Fruit fly (Drosophila melanogaster): Measurements from ENCODE around the gene Cyp9f3.
A peak's percentile ranks its signal among the peaks of the same experiment; 100 is the strongest.

The Cyp9f3 gene

DNA sequence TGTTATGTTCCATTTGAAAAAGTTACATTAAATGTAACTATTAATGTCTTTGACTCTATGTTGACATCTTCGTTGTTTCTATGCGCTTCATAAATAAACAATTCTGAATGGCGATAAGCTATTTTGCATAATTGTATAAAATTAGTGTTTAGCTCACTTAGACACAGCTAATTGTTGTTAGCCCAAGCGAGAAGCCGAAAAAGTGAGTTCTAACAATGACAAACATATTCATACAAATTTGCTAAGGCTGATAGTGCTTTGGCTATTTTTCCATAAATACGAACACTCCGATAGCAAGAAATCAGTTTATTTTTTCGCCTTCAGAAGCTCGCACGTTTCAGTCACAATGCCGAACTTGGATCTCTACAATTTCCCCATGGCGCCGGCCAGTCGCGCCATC lies 20.5 kb downstream of the Cyp9f3 start, which contains the start of gene GstD7:
TSS of gene GstD7 (plus strand) at position 301 of the 400 bp plus-strand sequence.
- peak; percentile 18 for TF ChIP-seq kay (GFP tag; ENCODE audit: borderline replicate concordance)
- no peak for TF ChIP-seq CG33017 (tag; optimal IDR thresholded peaks at IDR 0.05)

DNA sequence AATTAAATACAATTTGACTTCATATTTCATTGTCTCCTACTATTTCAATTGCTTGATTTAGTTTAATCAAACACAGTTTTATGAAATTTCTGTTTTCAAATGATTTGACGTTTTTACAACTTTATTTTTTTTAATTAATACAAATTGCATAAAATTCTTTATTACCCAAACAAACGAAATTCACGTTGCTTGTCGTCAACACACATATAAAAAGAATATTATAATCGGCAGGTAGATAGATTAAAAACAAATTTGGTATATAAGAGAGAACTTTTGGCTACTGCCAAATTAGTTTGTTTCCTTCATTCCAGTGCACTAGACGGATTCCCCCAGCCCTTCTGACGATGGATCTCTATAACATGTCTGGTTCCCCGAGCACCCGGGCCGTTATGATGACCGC lies 21.9 kb downstream of the Cyp9f3 start, which contains the start of gene GstD6:
TSS of gene GstD6 (plus strand) at position 301 of the 400 bp plus-strand sequence.
- no peak for TF ChIP-seq cnc (optimal IDR thresholded peaks at IDR 0.05)
- no peak for TF ChIP-seq CG12768 (GFP tag; optimal IDR thresholded peaks at IDR 0.05)
- no peak for TF ChIP-seq pad (GFP tag; optimal IDR thresholded peaks at IDR 0.05)
- no peak for TF ChIP-seq CG1620 (GFP tag; optimal IDR thresholded peaks at IDR 0.05)
- TF ChIP-seq toe (GFP tag; optimal IDR thresholded peaks at IDR 0.05), result no peak
- no peak for TF ChIP-seq bab1 (GFP tag; optimal IDR thresholded peaks at IDR 0.05)
- no peak for TF ChIP-seq CG11617 (GFP tag; optimal IDR thresholded peaks at IDR 0.05)

DNA sequence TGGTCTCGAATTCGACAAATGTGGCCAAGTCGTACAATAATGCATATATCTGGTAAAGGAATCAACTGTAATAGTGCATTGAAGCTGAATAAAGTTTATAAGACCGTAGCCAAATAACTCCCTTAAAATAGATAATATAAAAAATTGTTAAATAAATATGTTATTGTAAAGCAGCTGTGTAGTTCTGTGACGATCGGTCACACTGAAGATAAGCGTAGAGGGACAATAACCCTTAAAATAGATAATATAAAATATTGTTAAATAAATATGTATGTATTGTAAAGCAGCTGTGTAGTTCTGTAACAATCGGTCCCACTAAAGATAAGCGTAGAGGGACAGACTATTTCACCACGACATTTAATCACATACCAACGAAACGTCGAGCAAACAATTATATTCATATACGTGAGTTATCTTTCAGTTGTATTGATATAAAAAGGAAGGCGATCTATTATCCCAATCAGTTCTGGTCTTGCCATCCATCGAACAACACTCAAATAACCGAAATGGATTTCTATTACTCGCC lies 23.4 kb downstream of the Cyp9f3 start, which contains the start of gene GstD5:
TSS of gene GstD5 (plus strand) at position 476 of the 526 bp plus-strand sequence.
- TF ChIP-seq CG7045 (GFP tag; optimal IDR thresholded peaks at IDR 0.05) (no peak), Crg-1 (GFP tag; optimal IDR thresholded peaks at IDR 0.05) (no peak)

DNA sequence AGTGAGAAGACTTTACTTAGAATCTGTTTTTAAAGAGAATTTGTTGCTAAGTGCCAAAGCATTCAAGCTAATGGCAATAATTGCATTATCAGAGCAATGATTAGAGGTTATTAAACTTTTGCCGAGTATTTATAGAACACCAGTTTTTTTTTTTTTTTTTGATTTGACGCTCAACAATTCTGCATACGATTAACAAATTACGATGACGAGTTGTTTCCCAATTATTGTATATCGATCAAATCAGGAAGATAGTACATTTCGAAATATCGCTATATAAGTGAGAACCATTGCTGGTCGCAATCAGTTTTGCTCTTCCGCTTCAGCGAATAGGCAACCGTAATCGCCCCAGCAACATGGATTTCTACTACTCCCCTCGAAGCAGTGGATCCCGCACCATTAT lies 24.9 kb downstream of the Cyp9f3 start, which contains the start of gene GstD4:
TSS of gene GstD4 (plus strand) at position 301 of the 400 bp plus-strand sequence.
- TF ChIP-seq Mnt (GFP tag; optimal IDR thresholded peaks at IDR 0.05), result no peak
- no peak for TF ChIP-seq Crg-1 (GFP tag; optimal IDR thresholded peaks at IDR 0.05)
- no peak for TF ChIP-seq CG5204 (GFP tag; optimal IDR thresholded peaks at IDR 0.05)
- TF ChIP-seq pad (GFP tag; optimal IDR thresholded peaks at IDR 0.05), result no peak
- no peak for TF ChIP-seq Hr96 (GFP tag; optimal IDR thresholded peaks at IDR 0.05)
- no peak for TF ChIP-seq ovo (GFP tag; optimal IDR thresholded peaks at IDR 0.05)
- no peak for TF ChIP-seq toe (GFP tag; optimal IDR thresholded peaks at IDR 0.05)
- TF ChIP-seq tj (GFP tag; optimal IDR thresholded peaks at IDR 0.05), result no peak
- TF ChIP-seq CG14711 (tag; optimal IDR thresholded peaks at IDR 0.05), result no peak
- TF ChIP-seq cnc (optimal IDR thresholded peaks at IDR 0.05), result no peak
- no peak for TF ChIP-seq bab1 (GFP tag; optimal IDR thresholded peaks at IDR 0.05)
- TF ChIP-seq CG33017 (tag; optimal IDR thresholded peaks at IDR 0.05), result no peak
- TF ChIP-seq kay (GFP tag; ENCODE audit: borderline replicate concordance), result no peak
- TF ChIP-seq CG7045 (GFP tag; optimal IDR thresholded peaks at IDR 0.05), result no peak
- no peak for TF ChIP-seq CG1620 (GFP tag; optimal IDR thresholded peaks at IDR 0.05)
- no peak for TF ChIP-seq CG7101 (tag; optimal IDR thresholded peaks at IDR 0.05)
- no peak for TF ChIP-seq Clk (GFP tag; optimal IDR thresholded peaks at IDR 0.05)
- TF ChIP-seq cic (GFP tag; optimal IDR thresholded peaks at IDR 0.05), result no peak
- no peak for TF ChIP-seq CG11617 (GFP tag; optimal IDR thresholded peaks at IDR 0.05)

DNA sequence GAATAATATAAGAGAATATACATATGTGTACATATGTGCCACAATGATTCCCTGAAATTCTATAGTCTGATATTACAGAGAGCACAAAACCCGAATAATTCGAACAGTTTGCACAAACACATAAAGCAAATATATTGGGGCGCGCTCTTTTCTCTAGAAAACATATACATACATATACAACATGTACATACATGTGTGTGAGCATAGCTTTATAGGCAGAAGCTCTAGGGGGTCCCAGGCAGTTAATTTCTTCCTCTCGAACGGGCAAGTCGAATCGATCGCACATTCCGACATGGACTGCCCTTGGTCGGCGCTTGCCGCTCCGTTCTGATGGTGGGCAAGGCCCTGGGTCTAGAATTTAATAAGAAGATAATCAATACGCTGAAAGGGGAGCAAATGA lies 25.9 kb downstream of the Cyp9f3 start, which contains the start of gene GstD3:
TSS of gene GstD3 (plus strand) at position 269 of the 400 bp plus-strand sequence.
- no peak for TF ChIP-seq CG12768 (GFP tag; optimal IDR thresholded peaks at IDR 0.05)
- TF ChIP-seq CG7101 (tag; optimal IDR thresholded peaks at IDR 0.05), result no peak
- TF ChIP-seq kay (GFP tag; ENCODE audit: borderline replicate concordance), result peak; percentile 50

DNA sequence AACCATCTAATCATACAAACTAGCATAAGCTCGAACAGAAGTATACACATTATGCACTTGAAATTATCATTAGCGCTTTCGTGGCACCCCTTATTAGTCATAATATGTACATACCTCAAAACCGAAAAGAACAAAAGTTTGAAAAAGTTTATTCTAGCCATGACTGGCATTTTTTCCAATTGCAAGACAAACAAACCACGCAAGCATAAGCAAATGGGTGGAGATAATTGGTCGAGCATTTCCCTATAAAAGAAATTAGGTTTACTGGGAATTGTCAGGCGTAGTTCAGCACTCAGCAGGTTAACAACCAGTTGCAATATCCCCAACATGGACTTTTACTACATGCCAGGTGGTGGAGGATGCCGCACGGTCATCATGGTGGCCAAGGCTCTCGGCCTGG lies 27.1 kb downstream of the Cyp9f3 start, which contains the start of gene GstD2:
TSS of gene GstD2 (plus strand) at position 301 of the 400 bp plus-strand sequence.
- TF ChIP-seq cnc (optimal IDR thresholded peaks at IDR 0.05) (peak in 1 of 2 experiments; percentile 48), toe (GFP tag; optimal IDR thresholded peaks at IDR 0.05) (no peak)

DNA sequence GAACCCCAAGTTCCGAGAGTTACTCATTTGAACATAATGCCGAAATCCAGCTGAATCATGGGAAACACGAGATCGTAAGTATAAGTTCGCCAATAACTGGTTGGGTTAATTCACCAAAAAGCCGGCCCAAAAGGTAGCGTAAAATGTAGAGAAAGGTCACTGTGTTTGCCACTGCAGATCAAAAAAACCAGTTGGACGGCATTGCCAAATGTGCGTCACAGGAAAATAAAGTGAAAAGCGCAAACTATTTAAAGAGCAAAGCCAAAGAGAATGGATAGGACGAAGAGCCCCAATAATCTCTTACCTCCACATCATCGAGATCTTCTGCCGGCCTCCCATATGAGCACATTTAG lies 28.1 kb downstream of the Cyp9f3 start:
- TF ChIP-seq tj (GFP tag; optimal IDR thresholded peaks at IDR 0.05) (peak; percentile 51), CG5204 (GFP tag; optimal IDR thresholded peaks at IDR 0.05) (no peak)

DNA sequence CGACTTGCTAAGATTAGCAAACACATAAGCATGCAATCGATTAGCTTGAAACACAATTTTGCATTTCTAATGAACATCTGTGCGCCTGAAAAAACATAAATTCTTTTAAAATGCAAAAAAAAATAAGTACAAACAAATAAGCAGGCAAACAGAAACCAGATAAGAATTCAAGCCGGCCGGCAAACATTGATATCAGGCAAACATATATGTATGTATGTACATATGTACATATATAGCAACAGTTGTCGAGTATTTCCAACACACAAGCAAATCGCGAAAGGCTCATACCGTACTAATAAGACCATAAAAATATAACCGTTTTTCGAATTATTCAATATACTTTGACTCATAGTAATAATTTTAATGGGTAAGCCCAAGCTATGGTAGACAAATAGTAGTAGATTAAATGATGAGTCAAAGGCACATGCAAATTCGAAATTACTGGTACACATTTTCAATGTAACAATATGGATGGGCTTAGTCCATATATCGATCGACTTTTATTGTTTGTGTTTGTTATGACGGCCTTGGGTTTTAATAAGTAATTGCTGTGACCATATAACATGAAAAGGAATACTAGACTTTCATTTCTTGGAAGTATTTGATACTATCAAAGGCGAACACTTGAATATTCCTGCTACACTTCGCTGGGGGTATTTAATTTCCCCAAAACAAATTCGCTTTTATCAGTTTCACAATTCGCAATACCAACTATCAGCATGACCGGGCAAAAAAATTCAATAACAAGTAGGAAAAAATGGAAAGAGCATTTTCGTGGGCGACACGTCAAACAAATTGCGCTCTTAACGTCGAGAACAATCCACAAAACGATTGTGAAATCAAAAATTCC lies 28.7 kb downstream of the Cyp9f3 start:
- TF ChIP-seq CG7045 (GFP tag; optimal IDR thresholded peaks at IDR 0.05) (no peak), Clk (GFP tag; optimal IDR thresholded peaks at IDR 0.05) (no peak), cic (GFP tag; optimal IDR thresholded peaks at IDR 0.05) (no peak), CG7101 (tag; optimal IDR thresholded peaks at IDR 0.05) (no peak), Crg-1 (GFP tag; optimal IDR thresholded peaks at IDR 0.05) (no peak), tj (GFP tag; optimal IDR thresholded peaks at IDR 0.05) (no peak), CG14711 (tag; optimal IDR thresholded peaks at IDR 0.05) (peak; percentile 12), CG5204 (GFP tag; optimal IDR thresholded peaks at IDR 0.05) (peak; percentile 8), kay (GFP tag; ENCODE audit: borderline replicate concordance) (peak; percentile 90), cnc (optimal IDR thresholded peaks at IDR 0.05) (peak; percentile 91 to 97), CG12768 (GFP tag; optimal IDR thresholded peaks at IDR 0.05) (no peak), CG33017 (tag; optimal IDR thresholded peaks at IDR 0.05) (no peak), ovo (GFP tag; optimal IDR thresholded peaks at IDR 0.05) (no peak), CG1620 (GFP tag; optimal IDR thresholded peaks at IDR 0.05) (no peak), Hr96 (GFP tag; optimal IDR thresholded peaks at IDR 0.05) (no peak), bab1 (GFP tag; optimal IDR thresholded peaks at IDR 0.05) (no peak), CG11617 (GFP tag; optimal IDR thresholded peaks at IDR 0.05) (no peak), Mnt (GFP tag; optimal IDR thresholded peaks at IDR 0.05) (no peak), toe (GFP tag; optimal IDR thresholded peaks at IDR 0.05) (no peak), pad (GFP tag; optimal IDR thresholded peaks at IDR 0.05) (no peak)
